Fruit fly (Drosophila melanogaster): ENCODE results near the gene CG16972.

- TF ChIP-seq Sox102F (GFP tag; optimal IDR thresholded peaks at IDR 0.05) (no peak), CG31627 (GFP tag; optimal IDR thresholded peaks at IDR 0.05) (peak; percentile 51), ss (GFP tag; optimal IDR thresholded peaks at IDR 0.05) (no peak), Hr39 (GFP tag; optimal IDR thresholded peaks at IDR 0.05) (peak; percentile 44), CG8319 (GFP tag; optimal IDR thresholded peaks at IDR 0.05) (no peak), CG6854 (GFP tag; optimal IDR thresholded peaks at IDR 0.05) (no peak), fkh (GFP tag; optimal IDR thresholded peaks at IDR 0.05) (peak; percentile 78), lz (GFP tag; optimal IDR thresholded peaks at IDR 0.05) (no peak), vri (GFP tag; optimal IDR thresholded peaks at IDR 0.05) (no peak), CG11762 (GFP tag; optimal IDR thresholded peaks at IDR 0.05; ENCODE audit: insufficient read depth) (no peak), CG11294 (GFP tag; IDR thresholded peaks at IDR 0.05) (no peak), CG34406 (GFP tag; optimal IDR thresholded peaks at IDR 0.05) (peak; percentile 48), Smox (GFP tag; optimal IDR thresholded peaks at IDR 0.05) (no peak), salr (GFP tag; optimal IDR thresholded peaks at IDR 0.05) (no peak)
These were observed 19.1 kb upstream of the CG16972 start, which contains the start of the genes Ski6 and CG16812 for dm6 chr2L:13222225-13222648.

All from whole organism, prepupa.